Worm (Caenorhabditis elegans) whole organism, L1 larva: Measurements from ENCODE around the gene cup-5.

ENCODE experiments used
- alr-1 ChIP-seq: fragments of 200-800 bp; sonication (Bioruptor generic); optimal IDR thresholded peaks from 2 replicates; lab custom pipeline; 2018; ENCODE audit warnings: borderline replicate concordance, mild to moderate bottlenecking, missing genetic modification characterization, missing compliant biosample characterization
- elt-3 ChIP-seq, 6 experiments: fragments of 150-350 bp in 1 of 6; sonication (generic microtip); optimal IDR thresholded peaks; 2 replicates each; lab custom pipeline; 2017 to 2018; ENCODE audit warnings: missing biosample characterization in 6 of 6, missing genetic modification characterization in 6 of 6, inconsistent platforms in 1 of 6
- fos-1 ChIP-seq: fragments of 150-350 bp; optimal IDR thresholded peaks from 2 replicates; lab custom pipeline; 2014; ENCODE audit warnings: missing biosample characterization, missing genetic modification characterization
- lin-15B ChIP-seq: fragments of 150-350 bp; sonication (generic microtip); optimal IDR thresholded peaks from 3 replicates; lab custom pipeline; 2014; ENCODE audit warnings: missing biosample characterization, missing genetic modification characterization
- mep-1 ChIP-seq: fragments of 150-350 bp; optimal IDR thresholded peaks from 2 replicates; lab custom pipeline; 2014; ENCODE audit warnings: missing biosample characterization, missing genetic modification characterization
- unc-86 ChIP-seq: sonication (generic microtip); optimal IDR thresholded peaks from 2 replicates; lab custom pipeline; 2016; ENCODE audit warnings: missing genetic modification characterization, missing compliant biosample characterization
- zag-1 ChIP-seq: fragments of 150-350 bp; optimal IDR thresholded peaks from 2 replicates; lab custom pipeline; 2014; ENCODE audit warnings: missing biosample characterization, missing genetic modification characterization

- TF ChIP-seq fos-1 (tag; lab: Kevin White, UChicago), result no peak
- TF ChIP-seq unc-86 (tag; lab: Kevin White, UChicago), result no peak
- no peak for TF ChIP-seq lin-15B (tag; lab: Kevin White, UChicago)
- TF ChIP-seq zag-1, result no peak
- no peak for TF ChIP-seq elt-3 (tag; optimal IDR thresholded peaks at IDR 0.05; lab: Kevin White, UChicago)
- TF ChIP-seq alr-1, result no peak
- no peak for TF ChIP-seq mep-1 (tag; lab: Kevin White, UChicago)
These were observed 33.0 kb upstream of the cup-5 start for ce11 chrIII:7550979-7551378.
